Fruit fly (Drosophila melanogaster): Measurements from ENCODE around the gene laf.

The laf gene

DNA sequence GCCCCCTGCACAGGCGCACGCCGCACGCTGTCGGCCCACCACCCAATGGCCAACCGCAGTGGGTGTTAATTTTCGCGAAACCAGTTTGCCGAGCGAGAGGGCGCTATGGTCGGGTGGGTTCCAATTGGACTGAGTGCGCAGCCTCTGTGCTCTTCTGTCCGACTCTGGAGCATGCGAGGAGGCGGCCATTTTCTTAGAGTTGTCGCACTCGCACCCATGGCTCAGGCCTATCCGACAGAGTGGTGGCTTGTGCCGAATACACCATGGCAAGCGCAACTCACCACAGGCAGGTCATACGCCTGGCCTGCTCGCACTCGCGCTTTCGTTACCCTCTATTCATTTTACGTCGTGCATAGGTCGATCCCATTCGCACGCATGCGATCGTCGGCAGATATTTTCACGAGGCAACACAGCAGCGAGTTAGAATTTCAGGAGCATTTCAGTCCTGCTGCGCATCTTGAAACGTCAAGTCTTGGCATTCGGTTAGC, 25.9 kb downstream of the laf start, which contains the start of gene opa (continued):
- peak; percentile 96 for TF ChIP-seq ewg (GFP tag; optimal IDR thresholded peaks at IDR 0.05)
- peak; percentile 2 for TF ChIP-seq CG17829 (tag; optimal IDR thresholded peaks at IDR 0.05)
- peak; percentile 89 for TF ChIP-seq Deaf1 (tag; optimal IDR thresholded peaks at IDR 0.05)
- no peak for TF ChIP-seq CG3281 (GFP tag; optimal IDR thresholded peaks at IDR 0.05)
- TF ChIP-seq tin (GFP tag; optimal IDR thresholded peaks at IDR 0.05): no peak
- no peak for TF ChIP-seq CG10209 (GFP tag; optimal IDR thresholded peaks at IDR 0.05)
- TF ChIP-seq CG13287 (GFP tag; IDR thresholded peaks at IDR 0.05; ENCODE audit: partially characterized antibody): peak; percentile 63
- no peak for TF ChIP-seq CG8765 (GFP tag; IDR thresholded peaks at IDR 0.05)

DNA sequence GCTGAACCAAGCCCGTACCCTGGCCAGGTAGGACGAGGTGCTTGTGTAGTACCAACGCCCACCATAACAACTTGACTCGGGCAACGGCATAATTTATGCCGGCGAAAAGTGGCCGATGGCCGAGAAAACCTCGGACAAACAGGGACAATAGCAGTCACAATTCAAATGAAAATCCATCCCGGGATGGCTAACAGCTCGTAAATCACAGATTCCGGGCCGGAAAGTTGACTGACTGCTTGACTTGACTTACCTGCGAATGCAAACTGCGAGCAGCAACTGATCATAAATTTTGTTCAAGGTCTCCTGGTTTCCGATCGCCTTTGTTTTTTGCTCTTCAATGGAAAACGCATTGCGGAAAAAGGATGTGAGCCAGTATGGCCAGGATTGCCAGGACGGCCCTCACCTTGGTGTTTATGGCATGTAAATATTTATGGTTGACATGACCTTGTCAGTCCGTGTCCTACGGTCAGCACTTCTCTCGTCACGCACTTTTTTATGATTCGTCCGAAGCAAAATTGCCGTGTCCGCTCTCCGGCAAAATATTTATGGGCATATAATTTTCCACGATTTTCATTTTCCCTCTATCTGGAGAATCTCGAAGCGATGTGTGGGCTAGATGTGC, 29.2 kb downstream of the laf start:
- TF ChIP-seq CG15479 (GFP tag; optimal IDR thresholded peaks at IDR 0.05) (peak; percentile 42), CG3847 (GFP tag; IDR thresholded peaks at IDR 0.05) (no peak), cad (GFP tag; optimal IDR thresholded peaks at IDR 0.05) (peak; percentile 98), CG7271 (tag; optimal IDR thresholded peaks at IDR 0.05) (peak; percentile 73), tll (GFP tag; optimal IDR thresholded peaks at IDR 0.05) (peak in 1 of 2 experiments; percentile 100), D (optimal IDR thresholded peaks at IDR 0.05) (peak; percentile 64), D (GFP tag; optimal IDR thresholded peaks at IDR 0.05) (no peak), CG30403 (GFP tag; optimal IDR thresholded peaks at IDR 0.05) (no peak), zen (tag; optimal IDR thresholded peaks at IDR 0.05) (peak; percentile 77), Max (GFP tag; optimal IDR thresholded peaks at IDR 0.05) (no peak)

dm6 chr3R:4847388-4847787, 30.9 kb downstream of the laf start:
- TF ChIP-seq br (optimal IDR thresholded peaks at IDR 0.05) (no peak), ac (GFP tag; optimal IDR thresholded peaks at IDR 0.05) (peak; percentile 13), cad (GFP tag; optimal IDR thresholded peaks at IDR 0.05) (peak; percentile 70), zen (tag; optimal IDR thresholded peaks at IDR 0.05) (peak; percentile 92)

DNA sequence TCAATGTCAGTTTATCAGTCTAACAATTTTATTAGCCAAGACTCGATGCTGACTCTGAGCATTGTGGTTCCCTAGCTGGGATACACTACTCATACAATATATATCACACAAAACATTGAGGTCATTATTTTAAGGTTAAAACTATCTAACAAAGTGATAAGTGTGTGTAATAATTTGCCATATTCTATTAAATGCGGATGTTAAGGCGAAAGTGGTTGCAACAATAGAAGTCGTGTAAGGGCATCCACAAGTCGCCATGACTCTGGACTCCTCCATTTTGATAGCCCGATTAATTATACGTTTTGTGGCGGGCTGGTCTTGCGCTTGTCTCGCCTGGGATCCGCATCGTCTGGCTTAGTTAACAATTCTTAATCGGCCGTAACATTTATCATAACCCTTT, 31.5 kb downstream of the laf start:
- TF ChIP-seq E2f2 (GFP tag; IDR thresholded peaks at IDR 0.05) (0 out of 2 replicates have a peak, but pooled peaks have one; percentile 16), fu2 (GFP tag; optimal IDR thresholded peaks at IDR 0.05) (no peak), CG11398 (GFP tag; optimal IDR thresholded peaks at IDR 0.05) (no peak), CG17912 (GFP tag; optimal IDR thresholded peaks at IDR 0.05) (no peak), CG17385 (GFP tag; optimal IDR thresholded peaks at IDR 0.05) (peak; percentile 8), abd-A (tag; optimal IDR thresholded peaks at IDR 0.05) (peak; percentile 52), wek (GFP tag; optimal IDR thresholded peaks at IDR 0.05) (no peak), CG12299 (tag; optimal IDR thresholded peaks at IDR 0.05) (no peak), twi (tag; optimal IDR thresholded peaks at IDR 0.05) (no peak), tx (GFP tag; optimal IDR thresholded peaks at IDR 0.05) (no peak), Hey (tag; optimal IDR thresholded peaks at IDR 0.05) (no peak), BtbVII (GFP tag; optimal IDR thresholded peaks at IDR 0.05) (no peak), dpn (GFP tag; optimal IDR thresholded peaks at IDR 0.05) (peak in 1 of 2 experiments; percentile 39), lmd (GFP tag; IDR thresholded peaks at IDR 0.05) (no peak), CG33213 (GFP tag; optimal IDR thresholded peaks at IDR 0.05) (no peak), dmrt99B (tag; optimal IDR thresholded peaks at IDR 0.05) (no peak), CG10267 (tag; optimal IDR thresholded peaks at IDR 0.05) (peak; percentile 61), ase (GFP tag; IDR thresholded peaks at IDR 0.05) (no peak), grau (tag; optimal IDR thresholded peaks at IDR 0.05) (no peak), dmrt11E (tag; optimal IDR thresholded peaks at IDR 0.05) (peak; percentile 84), pum (GFP tag; optimal IDR thresholded peaks at IDR 0.05) (peak; percentile 47), br (optimal IDR thresholded peaks at IDR 0.05) (no peak), Dref (GFP tag; IDR thresholded peaks at IDR 0.05) (no peak), stwl (tag; optimal IDR thresholded peaks at IDR 0.05) (no peak), ewg (GFP tag; optimal IDR thresholded peaks at IDR 0.05) (peak; percentile 12), CG30020 (tag; optimal IDR thresholded peaks at IDR 0.05) (no peak), CG5245 (GFP tag; optimal IDR thresholded peaks at IDR 0.05) (no peak), mirr (GFP tag; optimal IDR thresholded peaks at IDR 0.05) (no peak)

Measured in whole organism, embryonic.